Fruit fly (Drosophila melanogaster) S2 (cell line): ENCODE measurements around the gene CG34039.

Source experiments
- CG8478 ChIP-seq: fragments of >200 bp; optimal IDR thresholded peaks from 2 replicates; lab custom pipeline; 2018
- CTCF ChIP-seq, 2 experiments: fragments of >200 bp; optimal IDR thresholded peaks; 2 replicates each; lab custom pipeline; 2018

DNA sequence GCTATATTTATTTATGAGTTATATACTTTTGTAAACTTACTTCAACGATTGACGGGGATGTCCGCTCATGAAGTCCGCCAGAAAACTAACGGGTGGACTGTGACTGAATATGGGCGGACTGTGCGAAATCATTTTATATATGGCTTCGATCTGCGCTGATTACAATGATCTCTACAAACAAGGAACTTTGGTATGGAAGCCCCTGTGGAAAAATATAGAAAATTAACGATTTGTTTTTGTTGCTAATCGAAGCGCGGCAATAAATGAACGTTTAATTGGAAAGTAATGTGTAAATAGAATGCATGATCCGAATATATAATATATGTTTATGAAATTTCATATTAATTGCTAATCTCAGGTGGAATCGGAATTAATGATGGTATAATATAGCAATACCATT lies 9.8 kb upstream of the CG34039 start:
- TF ChIP-seq CTCF (optimal IDR thresholded peaks at IDR 0.05; lab: Kevin White, UChicago) (no peak), CG8478 (lab: Kevin White, UChicago) (no peak)
